Fruit fly (Drosophila melanogaster): ENCODE measurements around the gene CG14111.

CG14111 gene

dm6 chr3L:13400872-13401418 lies 23.2 kb downstream of the CG14111 start, which contains the start of gene sens:
Gene sens, minus strand, starts transcription at chr3L:13401125.
- TF ChIP-seq Myc (optimal IDR thresholded peaks at IDR 0.05), result no peak
- TF ChIP-seq fru (GFP tag; optimal IDR thresholded peaks at IDR 0.05), result no peak
- peak; percentile 35 for TF ChIP-seq jim (GFP tag; optimal IDR thresholded peaks at IDR 0.05)
- no peak for TF ChIP-seq brk (GFP tag; optimal IDR thresholded peaks at IDR 0.05)
- no peak for TF ChIP-seq tai (GFP tag; optimal IDR thresholded peaks at IDR 0.05)
- no peak for TF ChIP-seq CG9705 (GFP tag; optimal IDR thresholded peaks at IDR 0.05)
- TF ChIP-seq dl (GFP tag; optimal IDR thresholded peaks at IDR 0.05; ENCODE audit: insufficient read depth in 1 of 2, partially characterized antibody in 2 of 2), result no peak
- no peak for TF ChIP-seq Dfd (GFP tag; optimal IDR thresholded peaks at IDR 0.05)
- TF ChIP-seq CrebA (GFP tag; optimal IDR thresholded peaks at IDR 0.05; ENCODE audit: borderline replicate concordance), result no peak
- TF ChIP-seq dsf (GFP tag; optimal IDR thresholded peaks at IDR 0.05; ENCODE audit: borderline replicate concordance), result no peak
- TF ChIP-seq usp (GFP tag; optimal IDR thresholded peaks at IDR 0.05), result no peak
- TF ChIP-seq Sp1 (GFP tag; optimal IDR thresholded peaks at IDR 0.05), result peak; percentile 32
- peak; percentile 38 for TF ChIP-seq Jra (GFP tag; optimal IDR thresholded peaks at IDR 0.05)
- no peak for TF ChIP-seq Abd-B (GFP tag; optimal IDR thresholded peaks at IDR 0.05)
- no peak for TF ChIP-seq N (GFP tag; optimal IDR thresholded peaks at IDR 0.05)
- TF ChIP-seq rgr (GFP tag; optimal IDR thresholded peaks at IDR 0.05), result no peak
- TF ChIP-seq lola (GFP tag; optimal IDR thresholded peaks at IDR 0.05), result no peak

- TF ChIP-seq CrebA (GFP tag; optimal IDR thresholded peaks at IDR 0.05; ENCODE audit: borderline replicate concordance) (no peak), Dfd (GFP tag; optimal IDR thresholded peaks at IDR 0.05) (no peak)
These were observed 25.5 kb downstream of the CG14111 start for dm6 chr3L:13403141-13403867.

- TF ChIP-seq OdsH (GFP tag; optimal IDR thresholded peaks at IDR 0.05) (no peak), dmrt93B (GFP tag; optimal IDR thresholded peaks at IDR 0.05) (no peak), CG9705 (GFP tag; optimal IDR thresholded peaks at IDR 0.05) (no peak), Dif (GFP tag; optimal IDR thresholded peaks at IDR 0.05; ENCODE audit: partially characterized antibody) (no peak), dl (GFP tag; optimal IDR thresholded peaks at IDR 0.05; ENCODE audit: insufficient read depth in 1 of 2, partially characterized antibody in 2 of 2) (no peak), rgr (GFP tag; optimal IDR thresholded peaks at IDR 0.05) (no peak), foxo (GFP tag; optimal IDR thresholded peaks at IDR 0.05) (peak in 1 of 2 experiments; percentile 33), usp (GFP tag; optimal IDR thresholded peaks at IDR 0.05) (no peak), jim (GFP tag; optimal IDR thresholded peaks at IDR 0.05) (no peak), h (GFP tag; optimal IDR thresholded peaks at IDR 0.05) (peak; percentile 33), dsf (GFP tag; optimal IDR thresholded peaks at IDR 0.05; ENCODE audit: borderline replicate concordance) (no peak), sage (GFP tag; optimal IDR thresholded peaks at IDR 0.05) (no peak), Myc (optimal IDR thresholded peaks at IDR 0.05) (no peak), Hr83 (GFP tag; optimal IDR thresholded peaks at IDR 0.05; ENCODE audit: poor library complexity, severe bottlenecking) (no peak), Hnf4 (GFP tag; optimal IDR thresholded peaks at IDR 0.05) (no peak), lola (GFP tag; optimal IDR thresholded peaks at IDR 0.05) (no peak), Sp1 (GFP tag; optimal IDR thresholded peaks at IDR 0.05) (peak; percentile 12), ey (GFP tag; optimal IDR thresholded peaks at IDR 0.05) (peak; percentile 13), Hr78 (GFP tag; optimal IDR thresholded peaks at IDR 0.05) (no peak), Rel (GFP tag; optimal IDR thresholded peaks at IDR 0.05) (no peak), Rel (tag; optimal IDR thresholded peaks at IDR 0.05) (no peak), CrebA (GFP tag; optimal IDR thresholded peaks at IDR 0.05; ENCODE audit: borderline replicate concordance) (no peak), br (GFP tag; optimal IDR thresholded peaks at IDR 0.05) (peak; percentile 14), psq (GFP tag; optimal IDR thresholded peaks at IDR 0.05) (no peak), Abd-B (GFP tag; optimal IDR thresholded peaks at IDR 0.05) (no peak), pan (optimal IDR thresholded peaks at IDR 0.05) (no peak), Vsx2 (GFP tag; optimal IDR thresholded peaks at IDR 0.05; ENCODE audit: partially characterized antibody) (no peak), brk (GFP tag; optimal IDR thresholded peaks at IDR 0.05) (no peak), N (GFP tag; optimal IDR thresholded peaks at IDR 0.05) (no peak), GATAd (GFP tag; optimal IDR thresholded peaks at IDR 0.05) (no peak), HLH106 (tag; optimal IDR thresholded peaks at IDR 0.05) (peak; percentile 2), Jra (GFP tag; optimal IDR thresholded peaks at IDR 0.05) (no peak), Mio (GFP tag; optimal IDR thresholded peaks at IDR 0.05) (no peak), Dfd (GFP tag; optimal IDR thresholded peaks at IDR 0.05) (no peak), woc (GFP tag; optimal IDR thresholded peaks at IDR 0.05) (peak; percentile 16), CG32264 (GFP tag; optimal IDR thresholded peaks at IDR 0.05) (no peak), fru (GFP tag; optimal IDR thresholded peaks at IDR 0.05) (peak; percentile 36), sv (GFP tag; optimal IDR thresholded peaks at IDR 0.05) (no peak), tai (GFP tag; optimal IDR thresholded peaks at IDR 0.05) (no peak)
These were observed 29.1 kb downstream of the CG14111 start for dm6 chr3L:13406873-13407272.
